Fruit fly (Drosophila melanogaster): Measurements from ENCODE around the gene eag.
A peak's percentile ranks its signal among the peaks of the same experiment; 100 is the strongest.

eag gene

DNA sequence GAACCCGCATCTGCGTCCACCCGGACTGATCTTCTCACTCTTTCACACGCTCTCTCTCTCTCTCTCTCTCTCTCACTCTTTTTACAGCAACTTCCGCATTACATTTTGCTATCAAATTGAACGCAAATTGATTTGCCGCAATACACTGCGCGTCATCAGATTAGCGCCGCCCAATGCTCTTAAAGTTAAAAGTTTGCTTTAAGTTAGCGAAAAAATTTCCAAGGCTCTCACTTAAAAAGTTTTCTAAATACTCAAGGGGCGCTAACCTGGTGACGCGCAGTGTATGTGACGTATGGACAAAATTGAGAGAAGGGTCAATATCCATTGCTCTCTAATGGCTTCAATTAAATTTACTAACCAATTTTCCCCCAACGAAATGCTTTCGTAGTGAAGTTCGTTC, 66.9 kb downstream of the eag start (continued):
- TF ChIP-seq CG7987 (GFP tag; optimal IDR thresholded peaks at IDR 0.05) (peak; percentile 53), CG2199 (GFP tag; IDR thresholded peaks at IDR 0.05) (peak; percentile 72; the same call in 2 of the 3 replicates), CG10543 (GFP tag; optimal IDR thresholded peaks at IDR 0.05) (peak; percentile 73), Bdp1 (GFP tag; optimal IDR thresholded peaks at IDR 0.05) (peak; percentile 73), CG31388 (GFP tag; optimal IDR thresholded peaks at IDR 0.05) (peak; percentile 70), sens (GFP tag) (peak; percentile 98), bab2 (GFP tag; optimal IDR thresholded peaks at IDR 0.05) (peak; percentile 86), Aef1 (GFP tag; IDR thresholded peaks at IDR 0.05) (peak; percentile 82), yki (optimal IDR thresholded peaks at IDR 0.05) (no peak), insv (GFP tag; optimal IDR thresholded peaks at IDR 0.05) (peak in 1 of 2 experiments; percentile 21), Vsx1 (GFP tag; optimal IDR thresholded peaks at IDR 0.05) (peak; percentile 64), C15 (GFP tag; IDR thresholded peaks at IDR 0.05) (peak; percentile 38; the same call in 1 of the 3 replicates), Sry-β (GFP tag; optimal IDR thresholded peaks at IDR 0.05) (peak; percentile 21), tap (tag; optimal IDR thresholded peaks at IDR 0.05) (peak; percentile 85), gt (GFP tag; IDR thresholded peaks at IDR 0.05) (peak; percentile 63), CG9437 (GFP tag; optimal IDR thresholded peaks at IDR 0.05) (peak; percentile 68), vfl (GFP tag; optimal IDR thresholded peaks at IDR 0.05) (peak; percentile 80), zfh2 (GFP tag; optimal IDR thresholded peaks at IDR 0.05) (peak; percentile 73), CG13424 (tag; optimal IDR thresholded peaks at IDR 0.05) (peak; percentile 87), CG7839 (tag; optimal IDR thresholded peaks at IDR 0.05) (peak; percentile 92), lilli (GFP tag; optimal IDR thresholded peaks at IDR 0.05) (peak; percentile 88), CG10959 (GFP tag; IDR thresholded peaks at IDR 0.05) (peak; percentile 77), TFAM (GFP tag; optimal IDR thresholded peaks at IDR 0.05) (peak; percentile 15), CG4282 (GFP tag; optimal IDR thresholded peaks at IDR 0.05) (peak; percentile 63), CG4730 (GFP tag; IDR thresholded peaks at IDR 0.05) (peak; percentile 46), Sox102F (GFP tag; optimal IDR thresholded peaks at IDR 0.05) (peak; percentile 92), Rx (GFP tag; IDR thresholded peaks at IDR 0.05) (peak; percentile 69), slp2 (GFP tag; optimal IDR thresholded peaks at IDR 0.05) (peak; percentile 81), croc (GFP tag; conservative IDR thresholded peaks at IDR 0.05) (peak; percentile 68), cas (GFP tag; IDR thresholded peaks at IDR 0.05) (no peak), Max (GFP tag; optimal IDR thresholded peaks at IDR 0.05) (peak; percentile 78), nerfin-2 (GFP tag; IDR thresholded peaks at IDR 0.05; ENCODE audit: partially characterized antibody) (no peak), CTCF (GFP tag; optimal IDR thresholded peaks at IDR 0.05) (peak; percentile 49), CG33557 (GFP tag; optimal IDR thresholded peaks at IDR 0.05) (peak; percentile 75), Asciz (GFP tag; optimal IDR thresholded peaks at IDR 0.05) (peak; percentile 86), CG10274 (GFP tag; optimal IDR thresholded peaks at IDR 0.05) (peak; percentile 61), fru (optimal IDR thresholded peaks at IDR 0.05) (no peak), knrl (GFP tag; IDR thresholded peaks at IDR 0.05; ENCODE audit: partially characterized antibody) (no peak), wdn (GFP tag; IDR thresholded peaks at IDR 0.05) (peak; percentile 81), lmd (GFP tag; IDR thresholded peaks at IDR 0.05) (peak; percentile 87), CG1233 (GFP tag; optimal IDR thresholded peaks at IDR 0.05) (peak; percentile 83), eyg (GFP tag; optimal IDR thresholded peaks at IDR 0.05) (peak; percentile 65), pros (GFP tag; optimal IDR thresholded peaks at IDR 0.05) (peak; percentile 4), CG1603 (tag; optimal IDR thresholded peaks at IDR 0.05) (peak; percentile 85), CG32532 (GFP tag; IDR thresholded peaks at IDR 0.05) (peak; percentile 82), peb (GFP tag; IDR thresholded peaks at IDR 0.05) (peak; percentile 67), mirr (GFP tag; optimal IDR thresholded peaks at IDR 0.05) (peak; percentile 76), otp (GFP tag; IDR thresholded peaks at IDR 0.05) (peak; percentile 90), CG33213 (GFP tag; optimal IDR thresholded peaks at IDR 0.05) (peak; percentile 84), Hsf (GFP tag; optimal IDR thresholded peaks at IDR 0.05) (peak; percentile 88), CG8359 (GFP tag; optimal IDR thresholded peaks at IDR 0.05; ENCODE audit: borderline replicate concordance) (peak; percentile 65), onecut (GFP tag; IDR thresholded peaks at IDR 0.05) (peak; percentile 79), Fer2 (tag; optimal IDR thresholded peaks at IDR 0.05) (peak; percentile 74)
